Fruit fly (Drosophila melanogaster) whole organism, embryonic: Measurements from ENCODE around the gene tst.
A peak's percentile ranks its signal among the peaks of the same experiment; 100 is the strongest.

ENCODE experiments used
- Abd-B ChIP-seq: fragments of 200-800 bp; sonication (Bioruptor generic); optimal IDR thresholded peaks from 2 replicates; lab custom pipeline; 2018; ENCODE audit warnings: missing biosample characterization, mild to moderate bottlenecking, missing genetic modification characterization, moderate library complexity
- Ada2b ChIP-seq: fragments of 200-800 bp; sonication (Bioruptor generic); IDR thresholded peaks from 2 replicates; pipeline ENCODE4 v1.3.6; 2022; ENCODE audit warnings: missing biosample characterization, missing genetic modification characterization
- C15 ChIP-seq: fragments of 200-800 bp; sonication (Bioruptor generic); IDR thresholded peaks from 3 replicates; pipeline ENCODE4 v1.3.6; 2022; ENCODE audit warnings: missing biosample characterization, missing genetic modification characterization
- CG12299 ChIP-seq: fragments of 200-800 bp; sonication (Bioruptor generic); optimal IDR thresholded peaks from 2 replicates; lab custom pipeline; 2018; ENCODE audit warnings: missing biosample characterization, mild to moderate bottlenecking, missing genetic modification characterization
- CG13624 ChIP-seq: fragments of 200-800 bp; sonication (Bioruptor generic); optimal IDR thresholded peaks from 2 replicates; lab custom pipeline; 2016; ENCODE audit warnings: missing biosample characterization, missing genetic modification characterization
- CG14860 ChIP-seq: fragments of 200-800 bp; sonication (Bioruptor generic); IDR thresholded peaks from 3 replicates; pipeline ENCODE4 v1.3.6; 2022; ENCODE audit warnings: missing biosample characterization, missing genetic modification characterization; ENCODE audit not compliant: partially characterized antibody
- CG14965 ChIP-seq: fragments of 200-800 bp; sonication (Bioruptor generic); optimal IDR thresholded peaks from 2 replicates; lab custom pipeline; 2016; ENCODE audit warnings: missing biosample characterization, missing genetic modification characterization, borderline replicate concordance
- CG15073 ChIP-seq: fragments of 200-800 bp; sonication (Bioruptor generic); optimal IDR thresholded peaks from 2 replicates; lab custom pipeline; 2016; ENCODE audit warnings: missing biosample characterization, missing genetic modification characterization
- CG1603 ChIP-seq: fragments of 200-800 bp; sonication (Bioruptor generic); optimal IDR thresholded peaks from 2 replicates; lab custom pipeline; 2019; ENCODE audit warnings: missing biosample characterization, mild to moderate bottlenecking, missing genetic modification characterization, moderate library complexity
- CG2120 ChIP-seq: fragments of 200-800 bp; sonication (Bioruptor generic); optimal IDR thresholded peaks from 3 replicates; lab custom pipeline; 2016; ENCODE audit warnings: missing biosample characterization, missing genetic modification characterization
- CG2712 ChIP-seq: fragments of 200-800 bp; optimal IDR thresholded peaks from 3 replicates; lab custom pipeline; 2019; ENCODE audit warnings: missing biosample characterization, mild to moderate bottlenecking, missing genetic modification characterization, moderate library complexity
- CG30403 ChIP-seq: fragments of 200-800 bp; sonication (Bioruptor generic); optimal IDR thresholded peaks from 3 replicates; lab custom pipeline; 2016; ENCODE audit warnings: missing biosample characterization, missing genetic modification characterization
- CG3847 ChIP-seq: fragments of 200-800 bp; sonication (Bioruptor generic); IDR thresholded peaks from 2 replicates; pipeline ENCODE4 v1.3.6; 2022; ENCODE audit warnings: missing biosample characterization, missing genetic modification characterization
- CG43689 ChIP-seq: fragments of 200-800 bp; sonication (Bioruptor generic); IDR thresholded peaks from 2 replicates; pipeline ENCODE4 v1.3.6; 2022; ENCODE audit warnings: missing biosample characterization, missing genetic modification characterization
- CG6254 ChIP-seq: fragments of 200-800 bp; sonication (Bioruptor generic); optimal IDR thresholded peaks from 3 replicates; lab custom pipeline; 2017; ENCODE audit warnings: mild to moderate bottlenecking, missing biosample characterization, missing genetic modification reagents, missing genetic modification characterization
- CG6813 ChIP-seq: fragments of 200-800 bp; sonication (Bioruptor generic); optimal IDR thresholded peaks from 2 replicates; lab custom pipeline; 2017; ENCODE audit warnings: missing biosample characterization, missing genetic modification characterization, mild to moderate bottlenecking, moderate library complexity, missing genetic modification reagents
- CG7839 ChIP-seq: fragments of 200-800 bp; sonication (Bioruptor generic); optimal IDR thresholded peaks from 3 replicates; lab custom pipeline; 2018; ENCODE audit warnings: missing biosample characterization, mild to moderate bottlenecking, missing genetic modification characterization, moderate library complexity
- CG7987 ChIP-seq: fragments of 200-800 bp; sonication (Bioruptor generic); optimal IDR thresholded peaks from 2 replicates; lab custom pipeline; 2018; ENCODE audit warnings: missing biosample characterization, mild to moderate bottlenecking, missing genetic modification characterization, moderate library complexity
- CG8359 ChIP-seq: fragments of 200-800 bp; sonication (Bioruptor generic); optimal IDR thresholded peaks from 2 replicates; lab custom pipeline; 2017; ENCODE audit warnings: missing biosample characterization, mild to moderate bottlenecking, missing genetic modification characterization, borderline replicate concordance
- Deaf1 ChIP-seq: fragments of 200-800 bp; optimal IDR thresholded peaks from 3 replicates; lab custom pipeline; 2019; ENCODE audit warnings: missing biosample characterization, mild to moderate bottlenecking, missing genetic modification characterization, moderate library complexity
- Dref ChIP-seq: fragments of 200-800 bp; sonication (Bioruptor generic); IDR thresholded peaks from 2 replicates; pipeline ENCODE4 v1.3.6; 2022; ENCODE audit warnings: missing biosample characterization, missing genetic modification characterization
- Med ChIP-seq: fragments of 200-800 bp; sonication (Bioruptor generic); peaks from one replicate; lab custom pipeline; 2016; ENCODE audit warnings: missing biosample characterization, missing genetic modification characterization, mild to moderate bottlenecking, inconsistent platforms, moderate library complexity
- Myb ChIP-seq: fragments of 200-800 bp; sonication (Bioruptor generic); optimal IDR thresholded peaks from 2 replicates; lab custom pipeline; 2016; ENCODE audit warnings: missing biosample characterization, missing genetic modification characterization
- Neu2 ChIP-seq: fragments of 200-800 bp; sonication (Bioruptor generic); optimal IDR thresholded peaks from 3 replicates; lab custom pipeline; 2016; ENCODE audit warnings: missing biosample characterization, missing genetic modification characterization, borderline replicate concordance
- Opbp ChIP-seq: fragments of 200-800 bp; sonication (Bioruptor generic); IDR thresholded peaks from 3 replicates; pipeline ENCODE4 v1.3.6; 2022; ENCODE audit warnings: missing biosample characterization, missing genetic modification characterization; ENCODE audit not compliant: partially characterized antibody
- Rfx ChIP-seq: fragments of 200-800 bp; sonication (Bioruptor generic); IDR thresholded peaks from 2 replicates; pipeline ENCODE4 v1.3.6; 2022; ENCODE audit warnings: missing biosample characterization, missing genetic modification characterization
- Scr ChIP-seq: fragments of 200-800 bp; sonication (Bioruptor generic); IDR thresholded peaks from 2 replicates; pipeline ENCODE4 v1.3.6; 2022; ENCODE audit warnings: missing biosample characterization, missing genetic modification characterization; ENCODE audit not compliant: partially characterized antibody
- Sry-δ ChIP-seq: fragments of 200-800 bp; sonication (Bioruptor generic); optimal IDR thresholded peaks from 2 replicates; lab custom pipeline; 2016; ENCODE audit warnings: missing biosample characterization, missing genetic modification characterization
- TFAM ChIP-seq: fragments of 200-800 bp; sonication (Bioruptor generic); optimal IDR thresholded peaks from 2 replicates; lab custom pipeline; 2017; ENCODE audit warnings: missing biosample characterization, missing genetic modification characterization, inconsistent platforms
- Xbp1 ChIP-seq: fragments of 200-800 bp; sonication (Bioruptor generic); optimal IDR thresholded peaks from 3 replicates; lab custom pipeline; 2016; ENCODE audit warnings: missing biosample characterization, mild to moderate bottlenecking, missing genetic modification characterization
- ci ChIP-seq: fragments of 200-800 bp; sonication (Bioruptor generic); IDR thresholded peaks from 3 replicates; pipeline ENCODE4 v1.3.6; 2022; ENCODE audit warnings: missing biosample characterization, missing genetic modification characterization
- ems ChIP-seq: fragments of 200-800 bp; sonication (Bioruptor generic); optimal IDR thresholded peaks from 3 replicates; lab custom pipeline; 2016; ENCODE audit warnings: missing biosample characterization, missing genetic modification characterization
- gfzf ChIP-seq: fragments of 200-800 bp; sonication (Bioruptor generic); optimal IDR thresholded peaks from 2 replicates; lab custom pipeline; 2016; ENCODE audit warnings: missing biosample characterization, mild to moderate bottlenecking, missing genetic modification characterization, moderate library complexity
- inv ChIP-seq: fragments of 200-800 bp; sonication (Bioruptor generic); IDR thresholded peaks from 2 replicates; pipeline ENCODE4 v1.3.6; 2022; ENCODE audit warnings: missing biosample characterization, missing genetic modification characterization; ENCODE audit not compliant: partially characterized antibody
- lab ChIP-seq: fragments of 200-800 bp; sonication (Bioruptor generic); optimal IDR thresholded peaks from 3 replicates; lab custom pipeline; 2017; ENCODE audit warnings: missing biosample characterization, missing genetic modification characterization, mild to moderate bottlenecking, moderate library complexity, missing genetic modification reagents
- lilli ChIP-seq: fragments of 200-800 bp; sonication (Bioruptor generic); optimal IDR thresholded peaks from 3 replicates; lab custom pipeline; 2016; ENCODE audit warnings: missing biosample characterization, missing genetic modification characterization
- pita ChIP-seq: fragments of 200-800 bp; sonication (Bioruptor generic); optimal IDR thresholded peaks from 2 replicates; lab custom pipeline; 2017; ENCODE audit warnings: missing biosample characterization, mild to moderate bottlenecking, missing genetic modification characterization
- repo ChIP-seq: fragments of 200-800 bp; sonication (Bioruptor generic); optimal IDR thresholded peaks from 2 replicates; lab custom pipeline; 2016; ENCODE audit warnings: missing biosample characterization, missing genetic modification characterization
- ro ChIP-seq: fragments of 200-800 bp; sonication (Bioruptor generic); IDR thresholded peaks from 2 replicates; pipeline ENCODE4 v1.3.6; 2022; ENCODE audit warnings: missing biosample characterization, missing genetic modification characterization
- row ChIP-seq: fragments of 200-800 bp; sonication (Bioruptor generic); IDR thresholded peaks from 3 replicates; pipeline ENCODE4 v1.3.6; 2022; ENCODE audit warnings: missing biosample characterization, missing genetic modification characterization
- run ChIP-seq: fragments of 200-800 bp; sonication (Bioruptor generic); optimal IDR thresholded peaks from 3 replicates; lab custom pipeline; 2018; ENCODE audit warnings: missing biosample characterization, mild to moderate bottlenecking, missing genetic modification characterization
- shn ChIP-seq: fragments of 200-800 bp; sonication (Bioruptor generic); optimal IDR thresholded peaks from 3 replicates; lab custom pipeline; 2016; ENCODE audit warnings: missing biosample characterization, missing genetic modification characterization
- sima ChIP-seq: fragments of 200-800 bp; sonication (Bioruptor generic); optimal IDR thresholded peaks from 2 replicates; lab custom pipeline; 2016; ENCODE audit warnings: missing biosample characterization, missing genetic modification characterization
- sna ChIP-seq: fragments of 200-800 bp; sonication (Bioruptor generic); IDR thresholded peaks from 2 replicates; pipeline ENCODE4 v1.3.6; 2022; ENCODE audit warnings: missing biosample characterization, missing genetic modification characterization; ENCODE audit not compliant: partially characterized antibody
- sob ChIP-seq: fragments of 200-800 bp; sonication (Bioruptor generic); IDR thresholded peaks from 2 replicates; pipeline ENCODE4 v1.3.6; 2022; ENCODE audit warnings: missing biosample characterization, missing genetic modification characterization
- tio ChIP-seq: fragments of 200-800 bp; sonication (Bioruptor generic); optimal IDR thresholded peaks from 2 replicates; lab custom pipeline; 2017; ENCODE audit warnings: missing biosample characterization, missing genetic modification characterization, inconsistent platforms
- tna ChIP-seq: fragments of 200-800 bp; sonication (Bioruptor generic); IDR thresholded peaks from 2 replicates; pipeline ENCODE4 v1.3.6; 2022; ENCODE audit warnings: missing biosample characterization, missing genetic modification characterization; ENCODE audit not compliant: partially characterized antibody
- zf30C ChIP-seq: fragments of 200-800 bp; sonication (Bioruptor generic); optimal IDR thresholded peaks from 3 replicates; lab custom pipeline; 2018; ENCODE audit warnings: missing biosample characterization, mild to moderate bottlenecking, missing genetic modification characterization

tst gene

DNA sequence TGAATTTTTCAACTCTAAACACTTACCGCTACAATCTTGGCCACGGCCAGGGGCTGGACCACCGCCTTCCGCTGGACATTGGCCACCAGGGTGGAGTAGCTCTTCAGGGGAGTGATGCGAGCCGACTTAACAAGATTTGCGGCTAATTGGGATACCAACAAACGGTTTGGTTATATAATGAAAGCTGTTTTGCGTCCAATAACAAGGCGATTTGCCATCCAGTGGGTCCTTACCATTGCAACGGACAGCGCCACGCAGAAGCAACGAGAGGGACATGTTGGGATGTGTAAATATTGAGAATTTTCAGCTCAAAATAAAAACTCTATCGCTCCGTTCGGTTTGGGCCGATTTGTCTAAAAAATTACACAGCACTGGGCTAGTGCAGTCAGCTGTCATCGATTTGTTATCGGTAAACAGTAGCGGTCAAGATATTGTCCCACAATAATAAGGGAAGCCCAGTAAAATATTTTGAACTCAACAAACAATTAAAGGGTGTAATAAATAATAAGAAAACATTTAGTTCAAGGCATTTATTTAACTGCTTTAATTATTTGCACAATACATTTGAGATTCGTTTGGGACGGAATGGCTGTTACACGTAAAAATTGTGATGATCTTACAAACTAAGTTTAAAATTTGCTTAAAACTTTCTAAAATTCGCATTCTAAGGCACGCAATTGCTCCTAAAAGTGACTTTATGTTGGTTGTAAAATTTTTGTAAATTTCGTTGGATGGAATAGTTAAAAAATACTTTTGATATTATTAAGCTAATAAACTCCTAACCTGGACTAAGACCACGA is 12.2 kb downstream of the tst start, which contains the start of gene SdhD (continued):
- TF ChIP-seq ems (GFP tag; lab: Kevin White, UChicago) (peak; percentile 40), Deaf1 (tag; lab: Kevin White, UChicago) (peak; percentile 20), CG3847 (GFP tag; lab: Robert Waterston, UW) (0 out of 2 replicates have a peak, but pooled peaks have one; percentile 25), Xbp1 (peak; percentile 32), CG13624 (peak; percentile 15), CG8359 (GFP tag; lab: Kevin White, UChicago) (no peak), Scr (peak; percentile 53), lilli (GFP tag; lab: Kevin White, UChicago) (peak; percentile 58), sima (GFP tag; lab: Kevin White, UChicago) (no peak), TFAM (GFP tag; lab: Kevin White, UChicago) (no peak), Rfx (GFP tag; lab: Robert Waterston, UW) (peak; percentile 35; the same call in 1 of the 2 replicates), Abd-B (GFP tag; lab: Kevin White, UChicago) (no peak), C15 (GFP tag; lab: Robert Waterston, UW) (no peak), tio (GFP tag; lab: Kevin White, UChicago) (no peak), CG7839 (tag; lab: Kevin White, UChicago) (peak; percentile 3), row (GFP tag; lab: Robert Waterston, UW) (peak; percentile 21; the same call in 1 of the 3 replicates), CG1603 (tag; lab: Kevin White, UChicago) (peak; percentile 85), CG30403 (GFP tag; lab: Kevin White, UChicago) (peak; percentile 19), inv (GFP tag; lab: Robert Waterston, UW) (no peak), ro (no peak), CG2120 (GFP tag; lab: Kevin White, UChicago) (peak; percentile 61), sob (GFP tag; lab: Robert Waterston, UW) (peak; percentile 40; the same call in 1 of the 2 replicates), shn (peak; percentile 0), pita (no peak), lab (GFP tag; lab: Kevin White, UChicago) (peak; percentile 50), zf30C (GFP tag; lab: Kevin White, UChicago) (no peak), CG6254 (no peak), Myb (GFP tag; lab: Kevin White, UChicago) (peak; percentile 53), CG15073 (GFP tag; lab: Kevin White, UChicago) (peak; percentile 99), Opbp (GFP tag; lab: Robert Waterston, UW) (peak; percentile 58; the same call in 2 of the 3 replicates), ci (peak; percentile 50; the same call in 1 of the 3 replicates), CG6813 (GFP tag; lab: Kevin White, UChicago) (no peak), tna (GFP tag; lab: Robert Waterston, UW) (peak; percentile 49), CG14860 (0 out of 3 replicates have a peak, but pooled peaks have one; percentile 7), CG43689 (GFP tag; lab: Robert Waterston, UW) (no peak), gfzf (GFP tag; lab: Kevin White, UChicago) (peak; percentile 10), CG14965 (GFP tag; lab: Kevin White, UChicago) (no peak), CG7987 (GFP tag; lab: Kevin White, UChicago) (peak; percentile 40), Dref (peak; percentile 80), Ada2b (GFP tag; lab: Robert Waterston, UW) (no peak), CG2712 (tag; lab: Kevin White, UChicago) (peak; percentile 24), Sry-δ (GFP tag; lab: Kevin White, UChicago) (peak; percentile 48), repo (GFP tag; lab: Kevin White, UChicago) (peak; percentile 21), Neu2 (GFP tag; lab: Kevin White, UChicago) (peak; percentile 66), run (no peak), Med (GFP tag; lab: Kevin White, UChicago) (peak; percentile 92), sna (peak; percentile 44), CG12299 (tag; lab: Kevin White, UChicago) (no peak)
